Fruit fly (Drosophila melanogaster) ovary, adult (tissue): Measurements from ENCODE around the gene Hmbs.

Source experiments
- CG17801 ChIP-seq: fragments of 200-800 bp; optimal IDR thresholded peaks from 2 replicates; lab custom pipeline; 2019; ENCODE audit warnings: missing biosample characterization, mild to moderate bottlenecking, missing genetic modification characterization, moderate library complexity; ENCODE audit not compliant: partially characterized antibody

The Hmbs gene

dm6 chr3L:1376014-1376745 is 41.5 kb downstream of the Hmbs start:
- TF ChIP-seq CG17801 (GFP tag; lab: Kevin White, UChicago): no peak

dm6 chr3L:1378098-1378645 is 43.5 kb downstream of the Hmbs start:
- TF ChIP-seq CG17801 (GFP tag; lab: Kevin White, UChicago): no peak

- TF ChIP-seq CG17801 (GFP tag; lab: Kevin White, UChicago): no peak
These were observed 44.3 kb downstream of the Hmbs start for dm6 chr3L:1378862-1379543.

dm6 chr3L:1379741-1380465 is 45.2 kb downstream of the Hmbs start:
- no peak for TF ChIP-seq CG17801 (GFP tag; lab: Kevin White, UChicago)

- no peak for TF ChIP-seq CG17801 (GFP tag; lab: Kevin White, UChicago)
These were observed 46.3 kb downstream of the Hmbs start for dm6 chr3L:1380959-1381358.

dm6 chr3L:1385683-1386246 is 51.1 kb downstream of the Hmbs start:
- TF ChIP-seq CG17801 (GFP tag; lab: Kevin White, UChicago): no peak

- no peak for TF ChIP-seq CG17801 (GFP tag; lab: Kevin White, UChicago)
These were observed 53.4 kb downstream of the Hmbs start for dm6 chr3L:1388094-1388493.

- TF ChIP-seq CG17801 (GFP tag; lab: Kevin White, UChicago): no peak
These were observed 54.2 kb downstream of the Hmbs start for dm6 chr3L:1388862-1389261.
